Fruit fly (Drosophila melanogaster) whole organism, wandering third instar larva: ENCODE data around the gene Cpr66Cb.

Experiments used
- Abd-B ChIP-seq: fragments of >200 bp; optimal IDR thresholded peaks from 2 replicates; lab custom pipeline; 2017; ENCODE audit warnings: missing biosample characterization, missing genetic modification characterization
- CG32264 ChIP-seq: fragments of 200-800 bp; sonication (Bioruptor generic); optimal IDR thresholded peaks from 2 replicates; lab custom pipeline; 2016; ENCODE audit warnings: missing biosample characterization, missing genetic modification characterization
- CG9705 ChIP-seq: fragments of 200-800 bp; sonication (Bioruptor generic); optimal IDR thresholded peaks from 2 replicates; lab custom pipeline; 2018; ENCODE audit warnings: missing biosample characterization, mild to moderate bottlenecking, missing genetic modification characterization
- CrebA ChIP-seq: fragments of 200-800 bp; sonication (Bioruptor generic); optimal IDR thresholded peaks from 2 replicates; lab custom pipeline; 2016; ENCODE audit warnings: missing biosample characterization, mild to moderate bottlenecking, missing genetic modification characterization, borderline replicate concordance
- Dif ChIP-seq: fragments of 200-275, 200-300 bp; sonication (Bioruptor generic); optimal IDR thresholded peaks from 2 replicates; lab custom pipeline; 2018; ENCODE audit warnings: missing biosample characterization, missing genetic modification characterization; ENCODE audit not compliant: partially characterized antibody
- GATAd ChIP-seq: sonication (Bioruptor generic); optimal IDR thresholded peaks from 2 replicates; lab custom pipeline; 2016; ENCODE audit warnings: missing biosample characterization, missing genetic modification characterization
- HLH106 ChIP-seq: fragments of 200-800 bp; optimal IDR thresholded peaks from 3 replicates; lab custom pipeline; 2019; ENCODE audit warnings: missing biosample characterization, mild to moderate bottlenecking, missing genetic modification characterization, moderate library complexity
- Hnf4 ChIP-seq: fragments of 200-800 bp; sonication (Bioruptor generic); optimal IDR thresholded peaks from 2 replicates; lab custom pipeline; 2016; ENCODE audit warnings: missing biosample characterization, mild to moderate bottlenecking, missing genetic modification characterization
- Hr78 ChIP-seq: fragments of >200 bp; optimal IDR thresholded peaks from 2 replicates; lab custom pipeline; 2017; ENCODE audit warnings: missing biosample characterization, missing genetic modification characterization
- Hr83 ChIP-seq: fragments of 200-300 bp; sonication (Bioruptor generic); optimal IDR thresholded peaks from 2 replicates; lab custom pipeline; 2016; ENCODE audit warnings: missing biosample characterization, mild to moderate bottlenecking, missing genetic modification characterization, moderate library complexity; ENCODE audit not compliant: poor library complexity, severe bottlenecking
- Jra ChIP-seq: sonication (Bioruptor generic); optimal IDR thresholded peaks from 2 replicates; lab custom pipeline; 2016; ENCODE audit warnings: missing biosample characterization, missing genetic modification characterization
- Mio ChIP-seq: sonication (Bioruptor generic); optimal IDR thresholded peaks from 2 replicates; lab custom pipeline; 2016; ENCODE audit warnings: missing biosample characterization, missing genetic modification characterization
- Myc ChIP-seq: fragments of >200 bp; optimal IDR thresholded peaks from 2 replicates; lab custom pipeline; 2017
- N ChIP-seq: fragments of >200 bp; optimal IDR thresholded peaks from 2 replicates; lab custom pipeline; 2018; ENCODE audit warnings: missing biosample characterization, missing external identifiers, missing genetic modification characterization
- OdsH ChIP-seq: fragments of 200-800 bp; sonication (Bioruptor generic); optimal IDR thresholded peaks from 2 replicates; lab custom pipeline; 2016; ENCODE audit warnings: missing biosample characterization, mild to moderate bottlenecking, missing genetic modification characterization
- Rel ChIP-seq, 2 experiments: fragments of 200-800 bp; sonication (Bioruptor generic) in 1 of 2; optimal IDR thresholded peaks; 2 replicates in 1 of 2; 3 replicates in 1 of 2; lab custom pipeline; 2016 to 2019; ENCODE audit warnings: mild to moderate bottlenecking in 2 of 2, missing biosample characterization in 2 of 2, missing genetic modification characterization in 2 of 2, moderate library complexity in 1 of 2
- Sp1 ChIP-seq: fragments of 200-800 bp; sonication (Bioruptor generic); optimal IDR thresholded peaks from 3 replicates; lab custom pipeline; 2019; ENCODE audit warnings: missing biosample characterization, mild to moderate bottlenecking, missing genetic modification characterization, moderate library complexity
- Vsx2 ChIP-seq: fragments of 200-300, 225-300 bp; sonication (Bioruptor generic); optimal IDR thresholded peaks from 2 replicates; lab custom pipeline; 2018; ENCODE audit warnings: missing biosample characterization, missing genetic modification characterization; ENCODE audit not compliant: partially characterized antibody
- br ChIP-seq: fragments of 200-800 bp; sonication (Bioruptor generic); optimal IDR thresholded peaks from 2 replicates; lab custom pipeline; 2016; ENCODE audit warnings: missing biosample characterization, missing genetic modification characterization
- brk ChIP-seq: fragments of 200-800 bp; sonication (Bioruptor generic); optimal IDR thresholded peaks from 2 replicates; lab custom pipeline; 2016; ENCODE audit warnings: missing biosample characterization, mild to moderate bottlenecking, missing genetic modification characterization
- dl ChIP-seq, 2 experiments: fragments of 175-275, 200-275 bp in 1 of 2; fragments of 200-275 bp in 1 of 2; sonication (Bioruptor generic); optimal IDR thresholded peaks; lab custom pipeline; 2018; ENCODE audit warnings: mild to moderate bottlenecking in 2 of 2, missing biosample characterization in 2 of 2, missing genetic modification characterization in 2 of 2, moderate library complexity in 2 of 2; ENCODE audit not compliant: partially characterized antibody in 2 of 2, insufficient read depth in 1 of 2
- dmrt93B ChIP-seq: fragments of 200-800 bp; sonication (Bioruptor generic); optimal IDR thresholded peaks from 2 replicates; lab custom pipeline; 2018; ENCODE audit warnings: missing biosample characterization, mild to moderate bottlenecking, missing genetic modification characterization
- dsf ChIP-seq: sonication (Bioruptor generic); optimal IDR thresholded peaks from 2 replicates; lab custom pipeline; 2016; ENCODE audit warnings: missing biosample characterization, missing genetic modification characterization, borderline replicate concordance
- ey ChIP-seq: fragments of 200-800 bp; sonication (Bioruptor generic); optimal IDR thresholded peaks from 2 replicates; lab custom pipeline; 2016; ENCODE audit warnings: missing biosample characterization, missing genetic modification characterization
- foxo ChIP-seq, 2 experiments: fragments of 200-800 bp; sonication (Bioruptor generic); optimal IDR thresholded peaks; 2 replicates in 1 of 2; 3 replicates in 1 of 2; lab custom pipeline; 2016 to 2017; ENCODE audit warnings: missing biosample characterization in 2 of 2, missing genetic modification characterization in 2 of 2
- fru ChIP-seq: fragments of 200-800 bp; sonication (Bioruptor generic); optimal IDR thresholded peaks from 3 replicates; lab custom pipeline; 2016; ENCODE audit warnings: missing biosample characterization, mild to moderate bottlenecking, missing genetic modification characterization
- h ChIP-seq: fragments of 200-800 bp; sonication (Bioruptor generic); optimal IDR thresholded peaks from 3 replicates; lab custom pipeline; 2016; ENCODE audit warnings: missing biosample characterization, mild to moderate bottlenecking, missing genetic modification characterization
- jim ChIP-seq: fragments of 175-275, 200-325 bp; sonication (Bioruptor generic); optimal IDR thresholded peaks from 2 replicates; lab custom pipeline; 2016; ENCODE audit warnings: missing biosample characterization, mild to moderate bottlenecking, missing genetic modification characterization
- lola ChIP-seq: fragments of >200 bp; optimal IDR thresholded peaks from 2 replicates; lab custom pipeline; 2017; ENCODE audit warnings: missing biosample characterization, missing genetic modification characterization
- pan ChIP-seq: fragments of >200 bp; optimal IDR thresholded peaks from 2 replicates; lab custom pipeline; 2017
- psq ChIP-seq: fragments of 200-800 bp; sonication (Bioruptor generic); optimal IDR thresholded peaks from 3 replicates; lab custom pipeline; 2017; ENCODE audit warnings: missing biosample characterization, mild to moderate bottlenecking, missing genetic modification characterization, moderate library complexity
- rgr ChIP-seq: fragments of 200-800 bp; sonication (Bioruptor generic); optimal IDR thresholded peaks from 3 replicates; lab custom pipeline; 2016; ENCODE audit warnings: missing biosample characterization, mild to moderate bottlenecking, missing genetic modification characterization
- sage ChIP-seq: fragments of 200-800 bp; sonication (Bioruptor generic); optimal IDR thresholded peaks from 2 replicates; lab custom pipeline; 2016; ENCODE audit warnings: missing biosample characterization, mild to moderate bottlenecking, missing genetic modification characterization
- sv ChIP-seq: fragments of 200-800 bp; sonication (Bioruptor generic); optimal IDR thresholded peaks from 3 replicates; lab custom pipeline; 2016; ENCODE audit warnings: missing biosample characterization, missing genetic modification characterization
- usp ChIP-seq: fragments of >200 bp; optimal IDR thresholded peaks from 2 replicates; lab custom pipeline; 2017; ENCODE audit warnings: missing biosample characterization, missing genetic modification characterization
- woc ChIP-seq: sonication (Bioruptor generic); optimal IDR thresholded peaks from 2 replicates; lab custom pipeline; 2016; ENCODE audit warnings: missing biosample characterization, mild to moderate bottlenecking, missing genetic modification characterization

Gene Cpr66Cb

dm6 chr3L:8360643-8361110 is 24.2 kb downstream of the Cpr66Cb start, which contains the start of gene Idh (continued):
- TF ChIP-seq fru (GFP tag; lab: Kevin White, UChicago) (peak; percentile 65), Hr78 (GFP tag; lab: Kevin White, UChicago) (no peak), Sp1 (peak; percentile 60)

dm6 chr3L:8363266-8363665 is 26.8 kb downstream of the Cpr66Cb start:
- no peak for TF ChIP-seq OdsH (GFP tag; lab: Kevin White, UChicago)
- TF ChIP-seq HLH106 = no peak
- TF ChIP-seq Sp1 = no peak
- no peak for TF ChIP-seq fru (GFP tag; lab: Kevin White, UChicago)

- TF ChIP-seq Hr83 (GFP tag; lab: Kevin White, UChicago) (no peak), CG32264 (GFP tag; lab: Kevin White, UChicago) (no peak), jim (GFP tag; lab: Kevin White, UChicago) (no peak), h (GFP tag; lab: Kevin White, UChicago) (peak; percentile 79), Rel (GFP tag; optimal IDR thresholded peaks at IDR 0.05; lab: Kevin White, UChicago) (peak; percentile 89), Rel (tag; optimal IDR thresholded peaks at IDR 0.05; lab: Kevin White, UChicago) (no peak), GATAd (GFP tag; lab: Kevin White, UChicago) (no peak), Myc (no peak), dl (GFP tag; optimal IDR thresholded peaks at IDR 0.05; lab: Kevin White, UChicago; ENCODE audit: insufficient read depth in 1 of 2, partially characterized antibody in 2 of 2) (no peak), HLH106 (peak; percentile 68), psq (GFP tag; lab: Kevin White, UChicago) (peak; percentile 32), ey (GFP tag; lab: Kevin White, UChicago) (peak; percentile 77), sage (GFP tag; lab: Kevin White, UChicago) (peak; percentile 36), fru (GFP tag; lab: Kevin White, UChicago) (peak; percentile 77), Sp1 (peak; percentile 55), rgr (peak; percentile 32), Hr78 (GFP tag; lab: Kevin White, UChicago) (no peak), OdsH (GFP tag; lab: Kevin White, UChicago) (peak; percentile 67), usp (GFP tag; lab: Kevin White, UChicago) (no peak), br (peak; percentile 52), dmrt93B (GFP tag; lab: Kevin White, UChicago) (peak; percentile 60), foxo (GFP tag; optimal IDR thresholded peaks at IDR 0.05; lab: Kevin White, UChicago) (peak in 1 of 2 experiments; percentile 60), CrebA (GFP tag; lab: Kevin White, UChicago) (peak; percentile 88), Dif (GFP tag; lab: Kevin White, UChicago) (no peak), woc (GFP tag; lab: Kevin White, UChicago) (peak; percentile 63)
Observed at dm6 chr3L:8368694-8369344, 32.3 kb downstream of the Cpr66Cb start.

dm6 chr3L:8369456-8369855 is 33.0 kb downstream of the Cpr66Cb start:
- TF ChIP-seq br (no peak), CG9705 (GFP tag; lab: Kevin White, UChicago) (no peak), usp (GFP tag; lab: Kevin White, UChicago) (no peak), Sp1 (peak; percentile 7), dsf (GFP tag; lab: Kevin White, UChicago) (no peak)

- TF ChIP-seq rgr = peak; percentile 59
- TF ChIP-seq ey (GFP tag; lab: Kevin White, UChicago) = peak; percentile 50
- TF ChIP-seq fru (GFP tag; lab: Kevin White, UChicago) = peak; percentile 54
- peak; percentile 44 for TF ChIP-seq CG32264 (GFP tag; lab: Kevin White, UChicago)
- TF ChIP-seq h (GFP tag; lab: Kevin White, UChicago) = peak; percentile 73
- TF ChIP-seq Abd-B (GFP tag; lab: Kevin White, UChicago) = no peak
- TF ChIP-seq Dif (GFP tag; lab: Kevin White, UChicago) = no peak
- TF ChIP-seq Mio (GFP tag; lab: Kevin White, UChicago) = no peak
- TF ChIP-seq br = peak; percentile 49
- TF ChIP-seq CrebA (GFP tag; lab: Kevin White, UChicago) = peak; percentile 20
- no peak for TF ChIP-seq Vsx2 (GFP tag; lab: Kevin White, UChicago)
- peak; percentile 51 for TF ChIP-seq psq (GFP tag; lab: Kevin White, UChicago)
- TF ChIP-seq Hr83 (GFP tag; lab: Kevin White, UChicago) = no peak
- TF ChIP-seq Myc = no peak
- TF ChIP-seq brk (GFP tag; lab: Kevin White, UChicago) = no peak
- TF ChIP-seq HLH106 = peak; percentile 77
- TF ChIP-seq usp (GFP tag; lab: Kevin White, UChicago) = no peak
- TF ChIP-seq Jra (GFP tag; lab: Kevin White, UChicago) = no peak
- TF ChIP-seq jim (GFP tag; lab: Kevin White, UChicago) = no peak
- peak; percentile 53 for TF ChIP-seq woc (GFP tag; lab: Kevin White, UChicago)
- TF ChIP-seq Hnf4 (GFP tag; lab: Kevin White, UChicago) = peak; percentile 5
- TF ChIP-seq lola (GFP tag; lab: Kevin White, UChicago) = no peak
- TF ChIP-seq pan = no peak
- peak; percentile 52 for TF ChIP-seq CG9705 (GFP tag; lab: Kevin White, UChicago)
- no peak for TF ChIP-seq Rel (GFP tag; optimal IDR thresholded peaks at IDR 0.05; lab: Kevin White, UChicago)
- TF ChIP-seq Rel (tag; optimal IDR thresholded peaks at IDR 0.05; lab: Kevin White, UChicago) = peak; percentile 37
- peak; percentile 46 for TF ChIP-seq sage (GFP tag; lab: Kevin White, UChicago)
- TF ChIP-seq sv = no peak
- no peak for TF ChIP-seq N (GFP tag; lab: Kevin White, UChicago)
- TF ChIP-seq foxo (GFP tag; optimal IDR thresholded peaks at IDR 0.05; lab: Kevin White, UChicago) = peak in 1 of 2 experiments; percentile 53
Observed at dm6 chr3L:8370922-8371321, 34.5 kb downstream of the Cpr66Cb start.
